Worm (Caenorhabditis elegans) whole organism, L2 larva: Measurements from ENCODE around the gene Y69A2AR.47.

Experiments
- C34F6.9 ChIP-seq: fragments of 150-350 bp; optimal IDR thresholded peaks from 2 replicates; lab custom pipeline; 2014; ENCODE audit warnings: missing biosample characterization, missing genetic modification characterization
- F13H6.1 ChIP-seq: sonication (generic microtip); optimal IDR thresholded peaks from 2 replicates; lab custom pipeline; 2016; ENCODE audit warnings: missing genetic modification characterization, missing compliant biosample characterization
- R02D3.7 ChIP-seq: fragments of 150-350 bp; optimal IDR thresholded peaks from 2 replicates; lab custom pipeline; 2014; ENCODE audit warnings: missing biosample characterization, missing genetic modification characterization
- Y55F3AM.14 ChIP-seq: fragments of 200-800 bp; sonication (Bioruptor generic); optimal IDR thresholded peaks from 2 replicates; lab custom pipeline; 2018; ENCODE audit warnings: mild to moderate bottlenecking, missing genetic modification characterization, missing compliant biosample characterization
- ZK546.5 ChIP-seq: sonication (generic microtip); optimal IDR thresholded peaks from 2 replicates; lab custom pipeline; 2017; ENCODE audit warnings: missing biosample characterization, missing genetic modification characterization
- alr-1 ChIP-seq: fragments of 150-350 bp; optimal IDR thresholded peaks from 2 replicates; lab custom pipeline; 2014; ENCODE audit warnings: missing biosample characterization, missing genetic modification characterization
- aly-2 ChIP-seq: fragments of 150-350 bp; optimal IDR thresholded peaks from 2 replicates; lab custom pipeline; 2014; ENCODE audit warnings: missing biosample characterization, missing genetic modification characterization
- ama-1 ChIP-seq: fragments of 150-350 bp; optimal IDR thresholded peaks from 2 replicates; lab custom pipeline; 2018; ENCODE audit warnings: inconsistent platforms
- blmp-1 ChIP-seq: sonication (generic microtip); optimal IDR thresholded peaks from 2 replicates; lab custom pipeline; 2017; ENCODE audit warnings: missing genetic modification characterization, mild to moderate bottlenecking, missing compliant biosample characterization, antibody characterized with exemption, moderate library complexity; ENCODE audit not compliant: insufficient read depth
- ceh-16 ChIP-seq: fragments of 150-350 bp; optimal IDR thresholded peaks from 2 replicates; lab custom pipeline; 2014; ENCODE audit warnings: missing biosample characterization, missing genetic modification characterization
- ceh-82 ChIP-seq: fragments of 150-350 bp; optimal IDR thresholded peaks from 2 replicates; lab custom pipeline; 2014; ENCODE audit warnings: missing biosample characterization, missing genetic modification characterization
- crh-2 ChIP-seq: sonication (generic microtip); optimal IDR thresholded peaks from 2 replicates; lab custom pipeline; 2017; ENCODE audit warnings: missing biosample characterization, missing genetic modification characterization
- dmd-4 ChIP-seq: sonication (generic microtip); optimal IDR thresholded peaks from 2 replicates; lab custom pipeline; 2017; ENCODE audit warnings: missing biosample characterization, missing genetic modification characterization
- egl-27 ChIP-seq: sonication (generic microtip); optimal IDR thresholded peaks from 3 replicates; lab custom pipeline; 2017; ENCODE audit warnings: missing biosample characterization, missing genetic modification reagents, missing genetic modification characterization
- elt-1 ChIP-seq: fragments of 150-350 bp; optimal IDR thresholded peaks from 2 replicates; lab custom pipeline; 2014; ENCODE audit warnings: missing biosample characterization, missing genetic modification characterization
- elt-3 ChIP-seq: sonication (generic microtip); optimal IDR thresholded peaks from 2 replicates; lab custom pipeline; 2017; ENCODE audit warnings: missing biosample characterization, missing genetic modification characterization
- fos-1 ChIP-seq: fragments of 150-350 bp; optimal IDR thresholded peaks from 2 replicates; lab custom pipeline; 2014; ENCODE audit warnings: missing biosample characterization, missing genetic modification characterization
- gmeb-1 ChIP-seq: fragments of 150-350 bp; optimal IDR thresholded peaks from 2 replicates; lab custom pipeline; 2014; ENCODE audit warnings: missing biosample characterization, missing genetic modification characterization
- lin-11 ChIP-seq: fragments of 150-350 bp; sonication (generic microtip); optimal IDR thresholded peaks from 2 replicates; lab custom pipeline; 2014; ENCODE audit warnings: missing biosample characterization, missing genetic modification characterization, inconsistent platforms, mixed read lengths
- lin-13 ChIP-seq: fragments of 150-350 bp; optimal IDR thresholded peaks from 2 replicates; lab custom pipeline; 2014; ENCODE audit warnings: missing biosample characterization, missing genetic modification reagents, missing genetic modification characterization
- lin-39 ChIP-seq: fragments of 150-350 bp; optimal IDR thresholded peaks from 2 replicates; lab custom pipeline; 2014; ENCODE audit warnings: missing biosample characterization, missing genetic modification reagents, missing genetic modification characterization
- lsy-2 ChIP-seq, 2 experiments: fragments of 150-350 bp in 1 of 2; sonication (generic microtip) in 1 of 2; optimal IDR thresholded peaks; 2 replicates each; lab custom pipeline; 2014 to 2017; ENCODE audit warnings: missing biosample characterization in 2 of 2, missing genetic modification characterization in 2 of 2
- mab-5 ChIP-seq: fragments of 150-350 bp; optimal IDR thresholded peaks from 2 replicates; lab custom pipeline; 2014; ENCODE audit warnings: missing biosample characterization, missing genetic modification characterization
- mbf-1 ChIP-seq: sonication (generic microtip); optimal IDR thresholded peaks from 2 replicates; lab custom pipeline; 2017; ENCODE audit warnings: missing biosample characterization, missing genetic modification characterization
- mdl-1 ChIP-seq, 2 experiments: fragments of 150-350 bp in 1 of 2; sonication (generic microtip) in 1 of 2; optimal IDR thresholded peaks; 2 replicates each; lab custom pipeline; 2017; ENCODE audit warnings: missing biosample characterization in 2 of 2, missing genetic modification characterization in 2 of 2
- nhr-10 ChIP-seq: sonication (generic microtip); optimal IDR thresholded peaks from 2 replicates; lab custom pipeline; 2017; ENCODE audit warnings: missing biosample characterization, missing genetic modification characterization
- nhr-11 ChIP-seq: fragments of 150-350 bp; optimal IDR thresholded peaks from 2 replicates; lab custom pipeline; 2014; ENCODE audit warnings: missing biosample characterization, missing genetic modification characterization
- nhr-12 ChIP-seq: fragments of 150-350 bp; optimal IDR thresholded peaks from 2 replicates; lab custom pipeline; 2014; ENCODE audit warnings: missing biosample characterization, missing genetic modification characterization
- nhr-21 ChIP-seq: fragments of 150-350 bp; optimal IDR thresholded peaks from 2 replicates; lab custom pipeline; 2014; ENCODE audit warnings: missing biosample characterization, missing genetic modification characterization
- nhr-23 ChIP-seq: fragments of 150-350 bp; optimal IDR thresholded peaks from 2 replicates; lab custom pipeline; 2014; ENCODE audit warnings: missing biosample characterization, missing genetic modification reagents, missing genetic modification characterization
- nhr-6 ChIP-seq: fragments of 150-350 bp; optimal IDR thresholded peaks from 2 replicates; lab custom pipeline; 2014; ENCODE audit warnings: missing biosample characterization, missing genetic modification characterization
- peb-1 ChIP-seq: fragments of 150-350 bp; optimal IDR thresholded peaks from 2 replicates; lab custom pipeline; 2014; ENCODE audit warnings: missing biosample characterization, missing genetic modification characterization
- skn-1 ChIP-seq: sonication (generic microtip); optimal IDR thresholded peaks from 2 replicates; lab custom pipeline; 2017; ENCODE audit warnings: missing biosample characterization, missing genetic modification characterization
- snpc-4 ChIP-seq: fragments of 150-350 bp; optimal IDR thresholded peaks from 2 replicates; lab custom pipeline; 2014; ENCODE audit warnings: missing biosample characterization, missing genetic modification characterization
- unc-39 ChIP-seq: fragments of 150-350 bp; optimal IDR thresholded peaks from 2 replicates; lab custom pipeline; 2014; ENCODE audit warnings: missing biosample characterization, missing genetic modification characterization
- unc-55 ChIP-seq: fragments of 150-350 bp; sonication (generic microtip); optimal IDR thresholded peaks from 3 replicates; lab custom pipeline; 2014; ENCODE audit warnings: missing biosample characterization, missing genetic modification reagents, missing genetic modification characterization
- unc-62 ChIP-seq: fragments of 150-350 bp; optimal IDR thresholded peaks from 2 replicates; lab custom pipeline; 2014; ENCODE audit warnings: missing biosample characterization, missing genetic modification reagents, missing genetic modification characterization
- zag-1 ChIP-seq: fragments of 150-350 bp; optimal IDR thresholded peaks from 2 replicates; lab custom pipeline; 2014; ENCODE audit warnings: missing biosample characterization, missing genetic modification characterization
- ztf-1 ChIP-seq: fragments of 200-800 bp; sonication (Bioruptor generic); conservative IDR thresholded peaks from 2 replicates; pipeline ENCODE4 v1.3.6; 2022; ENCODE audit warnings: missing genetic modification characterization, missing compliant biosample characterization
- ztf-11 ChIP-seq: sonication (generic microtip); optimal IDR thresholded peaks from 2 replicates; lab custom pipeline; 2017; ENCODE audit warnings: missing biosample characterization, missing genetic modification characterization
- ztf-4 ChIP-seq: fragments of 150-350 bp; optimal IDR thresholded peaks from 2 replicates; lab custom pipeline; 2014; ENCODE audit warnings: missing biosample characterization, missing genetic modification characterization

Y69A2AR.47 gene

DNA sequence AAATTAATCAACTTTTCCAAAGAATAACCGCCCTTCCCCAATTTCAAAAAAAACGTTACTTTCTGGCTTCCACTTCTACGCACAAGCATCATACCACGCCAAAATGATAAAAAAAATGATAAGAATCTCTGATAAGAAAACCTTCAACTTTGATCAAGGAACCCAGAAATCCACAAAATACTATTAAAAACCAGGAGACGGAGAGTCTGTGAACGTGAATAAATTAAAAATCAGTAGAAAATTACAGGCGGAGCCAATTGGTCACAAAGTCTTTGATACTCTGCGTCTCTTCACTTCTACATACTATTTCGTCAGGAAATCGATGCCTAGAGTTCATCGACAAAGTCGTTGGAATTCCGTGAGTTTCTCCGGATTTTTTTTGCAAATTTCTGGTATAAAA lies 21.1 kb downstream of the Y69A2AR.47 start, which contains the start of gene smf-3:
Gene smf-3 (plus strand): TSS at position 259 of the 400 bp plus-strand sequence.
- TF ChIP-seq gmeb-1 (tag; lab: Kevin White, UChicago) (peak; percentile 15), ZK546.5 (no peak), ceh-82 (tag; lab: Kevin White, UChicago) (no peak), F13H6.1 (peak; percentile 26), crh-2 (tag; lab: Kevin White, UChicago) (peak; percentile 53), fos-1 (tag; lab: Kevin White, UChicago) (peak; percentile 85)

DNA sequence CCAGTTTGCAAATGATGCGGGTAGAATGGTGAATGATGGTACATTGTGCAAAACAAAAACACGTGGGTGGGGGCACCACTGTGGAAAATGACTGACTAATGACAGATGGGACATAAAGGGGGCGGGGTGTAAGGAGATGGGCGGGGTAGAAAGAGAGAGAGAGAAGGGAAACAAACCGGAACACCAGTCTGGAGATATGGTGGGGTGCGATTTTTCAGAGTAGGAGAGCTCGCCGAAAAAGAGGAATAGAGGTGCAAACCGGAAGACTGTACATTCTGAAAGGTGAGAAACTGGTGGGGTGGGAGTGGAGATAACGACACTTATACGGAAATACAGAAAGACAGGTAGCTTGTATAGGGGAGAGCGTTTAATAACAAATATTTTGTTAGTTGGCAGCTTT lies 30.7 kb downstream of the Y69A2AR.47 start, which contains the start of gene ngn-1:
Gene ngn-1 (minus strand): TSS at position 101 of the 400 bp plus-strand sequence.
- no peak for TF ChIP-seq skn-1 (tag; lab: Kevin White, UChicago)
- TF ChIP-seq snpc-4 (tag; lab: Kevin White, UChicago): no peak
- no peak for TF ChIP-seq fos-1 (tag; lab: Kevin White, UChicago)
- no peak for TF ChIP-seq ztf-1 (GFP tag; lab: Robert Waterston, UW)
- TF ChIP-seq lsy-2 (tag; optimal IDR thresholded peaks at IDR 0.05; lab: Kevin White, UChicago): no peak
- no peak for TF ChIP-seq nhr-21 (tag; lab: Kevin White, UChicago)
- TF ChIP-seq mab-5: no peak
- no peak for TF ChIP-seq nhr-11 (tag; lab: Kevin White, UChicago)
- TF ChIP-seq nhr-23 (tag; lab: Kevin White, UChicago): no peak
- no peak for TF ChIP-seq zag-1
- no peak for TF ChIP-seq dmd-4 (tag; lab: Kevin White, UChicago)
- TF ChIP-seq, all 48 proteins: peak for 0

DNA sequence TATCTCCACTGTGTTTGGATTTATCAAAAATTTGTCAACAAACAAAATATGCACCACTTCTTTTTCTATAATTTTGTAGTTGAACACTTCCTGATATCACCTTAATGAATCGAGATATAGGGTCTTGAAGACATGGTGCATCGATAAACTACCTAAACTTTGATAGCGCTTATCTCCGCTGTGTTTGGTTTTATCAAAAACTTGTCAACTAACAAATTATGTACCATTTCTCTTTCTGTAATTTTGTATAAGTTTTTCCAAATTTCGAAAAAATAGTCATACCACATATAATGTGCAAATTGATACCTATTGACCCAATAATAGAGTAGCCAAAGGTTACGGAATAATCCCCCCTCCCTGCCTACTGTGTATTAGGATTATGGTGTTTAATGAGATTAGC lies 32.6 kb downstream of the Y69A2AR.47 start:
- no peak for TF ChIP-seq nhr-11 (tag; lab: Kevin White, UChicago)
- TF ChIP-seq Y55F3AM.14 (GFP tag; lab: Kevin White, UChicago): no peak
- TF ChIP-seq dmd-4 (tag; lab: Kevin White, UChicago): no peak
- TF ChIP-seq nhr-10 (tag; lab: Kevin White, UChicago): no peak
- TF ChIP-seq lin-13 (GFP tag; lab: Kevin White, UChicago): no peak
- no peak for TF ChIP-seq aly-2
- no peak for TF ChIP-seq C34F6.9 (tag; lab: Kevin White, UChicago)
- TF ChIP-seq peb-1 (tag; lab: Kevin White, UChicago): no peak
- TF ChIP-seq zag-1: no peak
- no peak for TF ChIP-seq fos-1 (tag; lab: Kevin White, UChicago)
- TF ChIP-seq ztf-1 (GFP tag; lab: Robert Waterston, UW): no peak
- TF ChIP-seq unc-55: no peak

DNA sequence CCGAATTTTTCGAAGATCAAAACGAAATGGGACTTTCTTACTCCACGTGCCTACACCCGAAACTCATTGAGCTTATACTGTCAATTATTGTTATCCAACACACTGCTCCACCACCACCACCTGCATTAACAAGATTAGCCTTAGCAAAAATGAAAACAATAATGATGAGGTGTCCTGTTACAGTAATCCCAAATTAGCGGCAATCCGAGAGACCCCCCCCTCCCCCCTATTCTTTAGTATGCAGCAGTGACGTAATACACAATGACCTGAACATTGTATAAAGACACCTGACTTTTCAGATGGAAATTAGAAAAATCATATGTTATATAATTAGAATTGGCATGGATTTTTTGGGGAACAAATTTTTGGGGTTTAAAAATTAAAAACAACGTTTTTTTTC lies 37.5 kb downstream of the Y69A2AR.47 start:
- TF ChIP-seq R02D3.7 (tag; lab: Kevin White, UChicago): no peak
- TF ChIP-seq mdl-1 (tag; optimal IDR thresholded peaks at IDR 0.05; lab: Kevin White, UChicago): no peak
- TF ChIP-seq, all 48 proteins: peak for 0

DNA sequence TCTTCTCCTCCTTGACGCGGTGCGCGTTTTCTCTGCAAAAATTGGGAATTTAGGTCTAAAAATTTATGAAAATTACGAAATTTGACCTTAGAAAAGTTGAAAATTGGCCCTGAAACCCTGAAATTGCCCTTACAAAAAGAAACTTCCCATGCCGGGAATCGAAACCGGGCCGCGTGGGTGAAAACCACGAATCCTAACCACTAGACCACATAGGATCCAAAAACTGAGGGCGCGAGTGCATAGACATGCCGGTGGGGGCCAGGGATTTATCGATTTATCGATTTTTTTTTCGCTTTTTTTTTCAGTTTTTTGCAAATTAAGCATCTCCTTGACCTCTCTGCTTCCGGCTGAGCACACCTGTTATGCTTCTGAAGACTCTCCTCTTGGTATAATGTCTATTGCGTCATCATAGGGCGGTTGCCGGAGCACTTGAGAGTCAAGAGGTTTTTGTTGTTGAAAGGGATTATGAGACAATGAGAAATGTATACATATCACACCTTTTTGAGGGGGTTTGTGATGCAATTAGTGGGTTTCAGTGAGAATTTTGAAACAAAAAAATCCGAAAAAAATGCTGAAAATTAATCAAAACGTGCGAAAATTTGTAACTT lies 42.3 kb downstream of the Y69A2AR.47 start:
- TF ChIP-seq Y55F3AM.14 (GFP tag; lab: Kevin White, UChicago) (no peak), unc-39 (no peak), lin-11 (tag; lab: Kevin White, UChicago) (peak; percentile 22), C34F6.9 (tag; lab: Kevin White, UChicago) (peak; percentile 4), elt-3 (tag; lab: Kevin White, UChicago) (no peak), nhr-12 (tag; lab: Kevin White, UChicago) (no peak), snpc-4 (tag; lab: Kevin White, UChicago) (no peak), ztf-11 (tag; lab: Kevin White, UChicago) (no peak), ceh-82 (tag; lab: Kevin White, UChicago) (no peak), nhr-23 (tag; lab: Kevin White, UChicago) (no peak), alr-1 (tag; lab: Kevin White, UChicago) (no peak), unc-55 (peak; percentile 33), fos-1 (tag; lab: Kevin White, UChicago) (no peak), nhr-11 (tag; lab: Kevin White, UChicago) (no peak), mab-5 (no peak), ZK546.5 (no peak), lin-39 (tag; lab: Kevin White, UChicago) (no peak), blmp-1 (tag; lab: Kevin White, UChicago) (no peak), mdl-1 (tag; optimal IDR thresholded peaks at IDR 0.05; lab: Kevin White, UChicago) (no peak), nhr-10 (tag; lab: Kevin White, UChicago) (no peak), elt-1 (tag; lab: Kevin White, UChicago) (no peak), ama-1 (lab: Kevin White, UChicago) (no peak), nhr-6 (tag; lab: Kevin White, UChicago) (no peak), F13H6.1 (peak; percentile 18), ztf-1 (GFP tag; lab: Robert Waterston, UW) (no peak), ceh-16 (tag; lab: Kevin White, UChicago) (no peak), crh-2 (tag; lab: Kevin White, UChicago) (peak; percentile 17), dmd-4 (tag; lab: Kevin White, UChicago) (no peak), ztf-4 (tag; lab: Kevin White, UChicago) (no peak), nhr-21 (tag; lab: Kevin White, UChicago) (no peak), peb-1 (tag; lab: Kevin White, UChicago) (no peak), egl-27 (no peak), R02D3.7 (tag; lab: Kevin White, UChicago) (no peak), mbf-1 (tag; lab: Kevin White, UChicago) (no peak), gmeb-1 (tag; lab: Kevin White, UChicago) (peak; percentile 46), unc-62 (GFP tag; lab: Kevin White, UChicago) (no peak), lsy-2 (tag; optimal IDR thresholded peaks at IDR 0.05; lab: Kevin White, UChicago) (peak; percentile 41 to 50)
